Worm (Caenorhabditis elegans) whole organism, L1 larva: ENCODE results near the gene M04G7.2.

Experiments
- aha-1 ChIP-seq: fragments of 150-350 bp; optimal IDR thresholded peaks from 2 replicates; lab custom pipeline; 2014; ENCODE audit warnings: missing biosample characterization, missing genetic modification characterization
- aly-2 ChIP-seq: fragments of 150-350 bp; optimal IDR thresholded peaks from 2 replicates; lab custom pipeline; 2014; ENCODE audit warnings: missing biosample characterization, missing genetic modification characterization
- ceh-82 ChIP-seq, 3 experiments: fragments of 150-350 bp in 1 of 3; sonication (generic microtip) in 2 of 3; optimal IDR thresholded peaks; 2 replicates each; lab custom pipeline; 2014 to 2017; ENCODE audit warnings: missing biosample characterization in 3 of 3, missing genetic modification characterization in 3 of 3
- ceh-90 ChIP-seq: sonication (generic microtip); optimal IDR thresholded peaks from 2 replicates; lab custom pipeline; 2016; ENCODE audit warnings: missing genetic modification characterization, missing compliant biosample characterization
- fkh-10 ChIP-seq: sonication (generic microtip); optimal IDR thresholded peaks from 2 replicates; lab custom pipeline; 2017; ENCODE audit warnings: missing biosample characterization, missing genetic modification reagents, missing genetic modification characterization
- lin-13 ChIP-seq: fragments of 150-350 bp; optimal IDR thresholded peaks from 2 replicates; lab custom pipeline; 2014; ENCODE audit warnings: missing biosample characterization, missing genetic modification reagents, missing genetic modification characterization
- mep-1 ChIP-seq: fragments of 150-350 bp; optimal IDR thresholded peaks from 2 replicates; lab custom pipeline; 2014; ENCODE audit warnings: missing biosample characterization, missing genetic modification characterization
- pqm-1 ChIP-seq: sonication (generic microtip); optimal IDR thresholded peaks from 3 replicates; lab custom pipeline; 2017; ENCODE audit warnings: missing biosample characterization, missing genetic modification characterization
- skn-1 ChIP-seq: fragments of 150-350 bp; optimal IDR thresholded peaks from 2 replicates; lab custom pipeline; 2014; ENCODE audit warnings: missing biosample characterization, missing genetic modification characterization
- vab-15 ChIP-seq: sonication (generic microtip); optimal IDR thresholded peaks from 2 replicates; lab custom pipeline; 2017; ENCODE audit warnings: missing genotype, mild to moderate bottlenecking, missing genetic modification characterization, missing compliant biosample characterization
- ztf-11 ChIP-seq, 2 experiments: sonication (generic microtip); optimal IDR thresholded peaks; 2 replicates each; lab custom pipeline; 2016 to 2017; ENCODE audit warnings: missing genetic modification characterization in 2 of 2, missing biosample characterization in 1 of 2, missing compliant biosample characterization in 1 of 2

ce11 chrIV:440509-440908 is 20.3 kb downstream of the M04G7.2 start, which contains the start of gene hum-8:
- TF ChIP-seq ztf-11 (tag; optimal IDR thresholded peaks at IDR 0.05; lab: Kevin White, UChicago) (no peak), aly-2 (no peak), aha-1 (tag; lab: Kevin White, UChicago) (no peak), fkh-10 (GFP tag; lab: Kevin White, UChicago) (no peak), mep-1 (tag; lab: Kevin White, UChicago) (no peak), ceh-82 (tag; optimal IDR thresholded peaks at IDR 0.05; lab: Kevin White, UChicago) (no peak), skn-1 (tag; lab: Kevin White, UChicago) (no peak), lin-13 (GFP tag; lab: Kevin White, UChicago) (no peak), ceh-90 (no peak), pqm-1 (tag; lab: Kevin White, UChicago) (no peak), vab-15 (tag; lab: Kevin White, UChicago) (no peak)
